Worm (Caenorhabditis elegans) whole organism, L4/young adult: Measurements from ENCODE around the gene F53F1.3.

Experiments used
- W03F9.2 ChIP-seq: fragments of 150-350 bp; optimal IDR thresholded peaks from 2 replicates; lab custom pipeline; 2014; ENCODE audit warnings: missing biosample characterization, missing genetic modification characterization
- dao-5 ChIP-seq: sonication (generic microtip); optimal IDR thresholded peaks from 2 replicates; lab custom pipeline; 2016; ENCODE audit warnings: missing genotype, missing genetic modification characterization, moderate library complexity, missing compliant biosample characterization
- him-1 ChIP-seq: sonication (generic microtip); optimal IDR thresholded peaks from 2 replicates; lab custom pipeline; 2016; ENCODE audit warnings: missing genotype, missing genetic modification reagents, missing genetic modification characterization, missing compliant biosample characterization

Gene F53F1.3

ce11 chrV:13407913-13408312 lies at the start of gene F53F1.3:
F53F1.3 (plus strand) TSS chrV:13408242.
- no peak for TF ChIP-seq dao-5 (tag; lab: Kevin White, UChicago)
- TF ChIP-seq W03F9.2 (tag; lab: Kevin White, UChicago), result no peak
- TF ChIP-seq him-1 (tag; lab: Kevin White, UChicago), result no peak

DNA sequence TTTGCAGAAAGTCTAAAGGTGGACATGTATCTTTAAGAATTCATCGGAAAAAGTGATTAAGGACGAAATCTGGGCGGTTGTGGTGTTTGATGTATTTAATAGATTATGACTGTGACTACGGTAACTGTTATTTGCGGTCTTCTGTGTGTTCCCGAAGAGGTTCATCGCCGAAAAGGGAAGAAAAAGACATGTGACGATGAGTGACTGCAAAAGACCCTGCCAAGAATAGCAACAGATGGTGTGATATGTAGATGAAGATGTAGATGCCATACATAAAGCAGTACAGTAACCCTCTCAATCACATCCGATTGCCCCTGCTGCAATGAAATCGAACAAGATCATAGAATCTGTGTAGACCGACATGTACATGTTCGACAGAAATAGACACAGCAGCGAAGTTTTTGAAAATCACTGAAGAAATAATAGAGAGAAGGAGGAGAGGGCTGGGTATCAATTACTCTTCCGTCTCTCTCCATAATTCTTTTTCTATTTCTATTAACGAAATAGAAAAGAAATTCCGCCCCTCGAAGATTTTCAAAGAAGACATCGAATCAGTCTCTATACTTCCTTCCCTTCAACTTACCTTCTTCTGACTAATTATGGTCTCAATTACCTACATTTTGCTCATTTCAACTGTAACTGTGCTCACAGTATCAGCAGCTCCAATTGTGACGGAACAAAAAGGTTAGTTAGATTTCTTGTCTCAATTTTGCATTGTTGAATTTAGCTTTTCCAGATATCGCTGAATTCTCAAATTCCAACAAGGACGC lies 49.0 kb upstream of the F53F1.3 start, which contains the start of gene F32H5.3:
Gene F32H5.3 (plus strand): TSS at position 513 of the 770 bp plus-strand sequence.
- TF ChIP-seq dao-5 (tag; lab: Kevin White, UChicago), result no peak
- no peak for TF ChIP-seq W03F9.2 (tag; lab: Kevin White, UChicago)
- TF ChIP-seq him-1 (tag; lab: Kevin White, UChicago), result no peak

DNA sequence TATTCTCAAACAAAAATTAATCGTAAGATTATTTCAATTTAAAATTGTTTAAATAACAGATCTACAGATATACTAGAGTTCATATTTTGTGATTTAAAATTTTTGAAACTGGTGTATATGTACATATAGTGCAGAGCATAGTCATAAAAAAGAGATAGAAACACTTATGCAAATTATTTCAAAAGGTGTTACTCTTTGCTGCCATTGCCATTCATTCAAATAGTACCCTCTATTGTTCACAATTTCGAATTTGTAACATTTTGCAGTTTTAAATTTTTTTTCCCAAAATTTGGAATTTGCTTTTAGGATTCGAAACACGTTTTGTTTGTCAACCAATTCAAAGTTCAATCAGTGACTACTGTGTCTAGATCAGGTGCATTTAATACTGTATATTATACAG lies 47.8 kb upstream of the F53F1.3 start, which contains the start of gene F32H5.4:
Gene F32H5.4 (plus strand): TSS at position 301 of the 400 bp plus-strand sequence.
- no peak for TF ChIP-seq him-1 (tag; lab: Kevin White, UChicago)
- no peak for TF ChIP-seq dao-5 (tag; lab: Kevin White, UChicago)
- no peak for TF ChIP-seq W03F9.2 (tag; lab: Kevin White, UChicago)

DNA sequence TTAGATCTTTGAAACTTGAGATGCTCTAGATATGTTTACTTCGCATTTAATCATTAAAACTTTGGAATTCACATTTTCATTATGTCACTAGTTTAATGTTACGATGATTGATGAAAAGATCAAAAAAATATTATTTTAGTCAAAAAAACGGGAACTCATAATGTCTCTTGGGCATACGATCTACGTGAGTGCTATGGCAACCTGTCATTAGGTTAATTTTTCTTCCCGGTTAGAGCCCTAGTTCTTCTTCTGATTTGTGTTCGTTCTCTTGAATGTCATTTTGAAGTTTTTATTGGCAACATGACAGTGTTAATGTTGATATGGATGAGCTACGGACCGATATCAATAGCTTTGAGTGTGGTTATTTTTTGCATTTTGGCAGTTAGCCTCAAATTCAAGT lies 44.6 kb upstream of the F53F1.3 start, which contains the start of gene srg-46:
Gene srg-46 (plus strand): TSS at position 301 of the 400 bp plus-strand sequence.
- TF ChIP-seq dao-5 (tag; lab: Kevin White, UChicago) (no peak), W03F9.2 (tag; lab: Kevin White, UChicago) (no peak), him-1 (tag; lab: Kevin White, UChicago) (no peak)

ce11 chrV:13364227-13364626 lies 43.8 kb upstream of the F53F1.3 start:
- TF ChIP-seq W03F9.2 (tag; lab: Kevin White, UChicago) (no peak), dao-5 (tag; lab: Kevin White, UChicago) (no peak), him-1 (tag; lab: Kevin White, UChicago) (no peak)

DNA sequence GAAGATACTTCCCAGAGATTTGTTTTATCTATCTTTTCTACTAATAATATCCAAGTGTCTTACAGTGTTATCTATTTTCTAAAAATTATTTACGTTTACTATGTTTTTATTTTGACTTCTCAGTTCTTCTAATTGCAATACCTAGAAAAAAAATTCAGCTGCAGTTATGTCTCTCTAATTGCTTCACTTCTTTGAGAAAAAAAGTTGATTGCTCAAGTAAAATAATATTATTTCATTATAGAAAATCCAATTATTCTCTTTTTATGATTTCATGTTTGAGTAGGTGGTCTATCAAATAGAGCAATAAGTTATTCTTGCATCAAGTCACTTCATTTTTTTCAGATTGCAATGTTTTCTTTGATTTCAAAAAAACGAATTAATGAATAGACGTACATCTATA lies 41.6 kb upstream of the F53F1.3 start:
- TF ChIP-seq dao-5 (tag; lab: Kevin White, UChicago) (no peak), him-1 (tag; lab: Kevin White, UChicago) (no peak), W03F9.2 (tag; lab: Kevin White, UChicago) (no peak)

ce11 chrV:13367024-13367423 lies 41.0 kb upstream of the F53F1.3 start, which contains the start of gene srx-125:
srx-125 (plus strand) TSS chrV:13367324.
- TF ChIP-seq him-1 (tag; lab: Kevin White, UChicago) (no peak), W03F9.2 (tag; lab: Kevin White, UChicago) (no peak), dao-5 (tag; lab: Kevin White, UChicago) (no peak)

DNA sequence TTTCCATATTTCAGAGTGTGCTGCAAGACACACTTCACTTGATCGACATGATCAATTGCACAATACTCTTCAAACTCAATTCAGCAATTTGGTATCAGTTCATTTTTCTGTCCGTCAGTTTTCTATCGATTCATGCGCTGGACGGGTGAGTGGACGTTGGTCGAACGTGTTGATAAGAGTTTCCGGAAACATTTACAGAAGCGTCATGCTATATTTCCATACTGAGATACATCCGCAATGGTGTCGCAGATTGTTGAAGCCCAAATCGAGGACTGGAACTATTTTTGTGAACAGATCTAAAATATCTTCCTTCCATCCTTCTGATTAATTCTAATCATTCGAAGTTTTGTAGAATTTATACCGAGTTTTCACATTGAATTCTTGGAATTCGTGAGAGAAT lies 38.4 kb upstream of the F53F1.3 start:
- TF ChIP-seq dao-5 (tag; lab: Kevin White, UChicago) (no peak), him-1 (tag; lab: Kevin White, UChicago) (no peak), W03F9.2 (tag; lab: Kevin White, UChicago) (no peak)

ce11 chrV:13370265-13370664 lies 37.8 kb upstream of the F53F1.3 start:
- no peak for TF ChIP-seq him-1 (tag; lab: Kevin White, UChicago)
- no peak for TF ChIP-seq dao-5 (tag; lab: Kevin White, UChicago)
- no peak for TF ChIP-seq W03F9.2 (tag; lab: Kevin White, UChicago)

ce11 chrV:13371336-13371735 lies 36.7 kb upstream of the F53F1.3 start:
- TF ChIP-seq him-1 (tag; lab: Kevin White, UChicago) (no peak), dao-5 (tag; lab: Kevin White, UChicago) (no peak), W03F9.2 (tag; lab: Kevin White, UChicago) (no peak)

DNA sequence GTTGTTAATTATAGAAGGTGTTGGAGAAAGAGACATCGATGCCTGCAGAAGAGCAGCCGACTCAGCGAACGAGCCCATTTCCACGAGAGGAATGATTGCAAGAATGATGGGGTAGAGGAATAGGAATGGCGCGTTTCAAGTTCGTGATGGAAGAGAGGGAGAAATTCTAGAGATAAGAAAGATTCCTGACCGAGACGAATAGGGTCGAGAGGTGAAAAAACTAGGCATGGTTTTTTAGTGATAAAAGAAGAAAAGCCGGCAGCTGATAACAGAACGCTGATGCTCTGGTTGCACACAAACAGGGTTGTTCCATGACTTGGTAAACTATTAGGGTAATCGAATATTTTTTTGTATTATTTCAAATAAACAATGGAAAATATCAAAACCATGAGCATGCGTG lies 35.2 kb upstream of the F53F1.3 start:
- TF ChIP-seq him-1 (tag; lab: Kevin White, UChicago) (no peak), dao-5 (tag; lab: Kevin White, UChicago) (no peak), W03F9.2 (tag; lab: Kevin White, UChicago) (no peak)

DNA sequence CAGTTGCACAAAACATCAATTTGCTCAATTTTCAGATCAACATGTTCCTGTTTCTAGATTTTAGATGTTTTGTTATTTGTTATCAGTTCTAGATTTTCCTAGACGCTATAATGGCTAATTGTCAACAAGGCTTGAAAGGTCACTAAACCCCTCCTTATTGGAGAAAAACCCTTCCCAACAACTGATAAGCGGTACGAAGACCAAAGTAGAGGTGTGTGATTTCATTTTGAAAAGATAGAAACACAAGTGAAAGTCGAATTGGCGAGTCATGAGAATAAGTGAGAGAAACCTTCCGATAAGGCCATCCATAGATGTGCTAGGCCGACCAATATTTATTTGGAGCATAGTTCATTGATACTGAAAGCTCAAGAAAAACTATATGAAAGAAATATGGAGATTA lies 34.4 kb upstream of the F53F1.3 start:
- TF ChIP-seq him-1 (tag; lab: Kevin White, UChicago), result no peak
- TF ChIP-seq W03F9.2 (tag; lab: Kevin White, UChicago), result no peak
- no peak for TF ChIP-seq dao-5 (tag; lab: Kevin White, UChicago)

ce11 chrV:13374532-13374931 lies 33.5 kb upstream of the F53F1.3 start:
- TF ChIP-seq W03F9.2 (tag; lab: Kevin White, UChicago) (no peak), him-1 (tag; lab: Kevin White, UChicago) (no peak), dao-5 (tag; lab: Kevin White, UChicago) (no peak)

ce11 chrV:13375861-13376260 lies 32.2 kb upstream of the F53F1.3 start:
- TF ChIP-seq dao-5 (tag; lab: Kevin White, UChicago) (no peak), W03F9.2 (tag; lab: Kevin White, UChicago) (no peak), him-1 (tag; lab: Kevin White, UChicago) (no peak)
